Fruit fly (Drosophila melanogaster): Measurements from ENCODE around the gene CG10431.

The CG10431 gene

dm6 chr2L:18974063-18974779 lies at the start of gene CG10431, which contains the start of gene L2HGDH:
Gene CG10431 (plus strand): TSS chr2L:18974710.
Gene L2HGDH (minus strand): TSS chr2L:18974448.
- TF ChIP-seq CG4318 (GFP tag; optimal IDR thresholded peaks at IDR 0.05): no peak
- peak; percentile 29 for TF ChIP-seq Sox15 (GFP tag; optimal IDR thresholded peaks at IDR 0.05)
- TF ChIP-seq CG8119 (GFP tag; IDR thresholded peaks at IDR 0.05): no peak
- TF ChIP-seq OdsH (GFP tag; optimal IDR thresholded peaks at IDR 0.05): no peak
- no peak for TF ChIP-seq Eip75B (GFP tag; optimal IDR thresholded peaks at IDR 0.05)
- peak; percentile 77 for TF ChIP-seq esn (GFP tag; optimal IDR thresholded peaks at IDR 0.05)
- peak; percentile 69 for TF ChIP-seq acj6 (GFP tag; optimal IDR thresholded peaks at IDR 0.05)
- TF ChIP-seq CG3032 (tag; optimal IDR thresholded peaks at IDR 0.05): peak; percentile 69
- peak; percentile 83 for TF ChIP-seq CG10631 (GFP tag; optimal IDR thresholded peaks at IDR 0.05)
- peak; percentile 25 for TF ChIP-seq CG7368 (GFP tag; optimal IDR thresholded peaks at IDR 0.05)
- peak; percentile 52 for TF ChIP-seq Ets96B (tag; optimal IDR thresholded peaks at IDR 0.05)
- no peak for TF ChIP-seq dac (GFP tag; optimal IDR thresholded peaks at IDR 0.05)
- TF ChIP-seq cyc (GFP tag; optimal IDR thresholded peaks at IDR 0.05): no peak
- TF ChIP-seq dsx (GFP tag; optimal IDR thresholded peaks at IDR 0.05; ENCODE audit: poor library complexity, severe bottlenecking): no peak
- peak; percentile 55 for TF ChIP-seq Ets21C (GFP tag; optimal IDR thresholded peaks at IDR 0.05)
- TF ChIP-seq Eip78C (GFP tag): peak; percentile 92
- peak; percentile 34; the same call in 1 of the 2 replicates for TF ChIP-seq CG15336 (GFP tag; IDR thresholded peaks at IDR 0.05)
- TF ChIP-seq vri (GFP tag; optimal IDR thresholded peaks at IDR 0.05): peak; percentile 58
- TF ChIP-seq Hr4 (GFP tag; optimal IDR thresholded peaks at IDR 0.05): no peak
- TF ChIP-seq achi (GFP tag; optimal IDR thresholded peaks at IDR 0.05): peak; percentile 72
- TF ChIP-seq Eip93F (GFP tag; optimal IDR thresholded peaks at IDR 0.05): peak; percentile 30
- TF ChIP-seq Blimp-1 (GFP tag; optimal IDR thresholded peaks at IDR 0.05): no peak
- no peak for TF ChIP-seq spab (GFP tag; optimal IDR thresholded peaks at IDR 0.05)
- TF ChIP-seq Lpt (GFP tag; optimal IDR thresholded peaks at IDR 0.05): peak; percentile 49
- TF ChIP-seq CG8319 (GFP tag; optimal IDR thresholded peaks at IDR 0.05): peak; percentile 58
- peak; percentile 57 for TF ChIP-seq CG6854 (GFP tag; optimal IDR thresholded peaks at IDR 0.05)
- TF ChIP-seq CG6792 (GFP tag; optimal IDR thresholded peaks at IDR 0.05): peak; percentile 61
- TF ChIP-seq fd85E (GFP tag; optimal IDR thresholded peaks at IDR 0.05): peak; percentile 31
- peak; percentile 23 for TF ChIP-seq CG11762 (GFP tag; optimal IDR thresholded peaks at IDR 0.05; ENCODE audit: insufficient read depth)
- TF ChIP-seq Met (GFP tag; optimal IDR thresholded peaks at IDR 0.05): peak; percentile 70
- peak; percentile 89 for TF ChIP-seq fkh (GFP tag; optimal IDR thresholded peaks at IDR 0.05)
- TF ChIP-seq Hr38 (GFP tag; optimal IDR thresholded peaks at IDR 0.05): no peak
- no peak for TF ChIP-seq CG8632 (GFP tag; optimal IDR thresholded peaks at IDR 0.05)
- TF ChIP-seq CG6276 (GFP tag; optimal IDR thresholded peaks at IDR 0.05): no peak
- TF ChIP-seq CG16779 (tag; optimal IDR thresholded peaks at IDR 0.05): no peak
- peak; percentile 74 for TF ChIP-seq eg (GFP tag; IDR thresholded peaks at IDR 0.05)
- TF ChIP-seq CG34406 (GFP tag; optimal IDR thresholded peaks at IDR 0.05): no peak
- TF ChIP-seq Smox (GFP tag; optimal IDR thresholded peaks at IDR 0.05): no peak
- peak; percentile 43 for TF ChIP-seq fd59A (GFP tag; optimal IDR thresholded peaks at IDR 0.05)
- no peak for TF ChIP-seq salr (GFP tag; optimal IDR thresholded peaks at IDR 0.05)
- TF ChIP-seq ss (GFP tag; optimal IDR thresholded peaks at IDR 0.05): peak in 1 of 2 experiments; percentile 56
- peak; percentile 65 for TF ChIP-seq Sox14 (GFP tag; optimal IDR thresholded peaks at IDR 0.05)
- peak; percentile 70 for TF ChIP-seq lz (GFP tag; optimal IDR thresholded peaks at IDR 0.05)
- TF ChIP-seq Hr39 (GFP tag; optimal IDR thresholded peaks at IDR 0.05): peak; percentile 34
- no peak for TF ChIP-seq CG11902 (GFP tag; optimal IDR thresholded peaks at IDR 0.05)
- TF ChIP-seq CG6808 (GFP tag; optimal IDR thresholded peaks at IDR 0.05): no peak
- TF ChIP-seq CG3919 (GFP tag; optimal IDR thresholded peaks at IDR 0.05): no peak
- TF ChIP-seq CG11294 (GFP tag; IDR thresholded peaks at IDR 0.05): no peak
- 0 out of 3 replicates have a peak, but pooled peaks have one; percentile 22 for TF ChIP-seq CG6163 (GFP tag; IDR thresholded peaks at IDR 0.05)
- TF ChIP-seq net (GFP tag; optimal IDR thresholded peaks at IDR 0.05): no peak
- TF ChIP-seq Sox102F (GFP tag; optimal IDR thresholded peaks at IDR 0.05): no peak

Data from whole organism, prepupa.